Worm (Caenorhabditis elegans): ENCODE results near the gene ZK616.3.

The ZK616.3 gene

ce11 chrIV:5388477-5389065, 8.3 kb upstream of the ZK616.3 start, which contains the start of gene elo-6:
elo-6 (minus strand) TSS chrIV:5388559.
- TF ChIP-seq pax-1 (tag; optimal IDR thresholded peaks at IDR 0.05) (peak; percentile 7), ceh-6 (GFP tag; optimal IDR thresholded peaks at IDR 0.05) (no peak), dve-1 (tag; optimal IDR thresholded peaks at IDR 0.05) (no peak), dmd-4 (tag; optimal IDR thresholded peaks at IDR 0.05; ENCODE audit: borderline replicate concordance) (no peak)

ce11 chrIV:5389951-5390350, 6.9 kb upstream of the ZK616.3 start:
- TF ChIP-seq ceh-19 (GFP tag; optimal IDR thresholded peaks at IDR 0.05) (no peak), hlh-30 (tag; optimal IDR thresholded peaks at IDR 0.05; ENCODE audit: insufficient read depth) (no peak), nhr-11 (tag; optimal IDR thresholded peaks at IDR 0.05) (no peak), Y22D7AL.16 (tag; optimal IDR thresholded peaks at IDR 0.05) (no peak), unc-3 (GFP tag; conservative IDR thresholded peaks at IDR 0.05) (no peak), unc-3 (tag; optimal IDR thresholded peaks at IDR 0.05) (no peak), unc-55 (GFP tag; optimal IDR thresholded peaks at IDR 0.05) (no peak), tbx-7 (tag; optimal IDR thresholded peaks at IDR 0.05) (no peak), syd-9 (tag; optimal IDR thresholded peaks at IDR 0.05) (no peak), ceh-48 (tag; optimal IDR thresholded peaks at IDR 0.05) (no peak), mec-3 (tag; optimal IDR thresholded peaks at IDR 0.05; ENCODE audit: borderline replicate concordance) (no peak), ceh-24 (tag; optimal IDR thresholded peaks at IDR 0.05) (no peak), pha-2 (tag; optimal IDR thresholded peaks at IDR 0.05) (no peak), fax-1 (tag; optimal IDR thresholded peaks at IDR 0.05) (no peak), rnt-1 (tag; optimal IDR thresholded peaks at IDR 0.05) (no peak)

- TF ChIP-seq fkh-6 (tag; optimal IDR thresholded peaks at IDR 0.05) (no peak), ceh-48 (tag; optimal IDR thresholded peaks at IDR 0.05) (no peak), nhr-11 (tag; optimal IDR thresholded peaks at IDR 0.05) (no peak), sox-2 (GFP tag; IDR thresholded peaks at IDR 0.05) (no peak), zip-5 (tag; optimal IDR thresholded peaks at IDR 0.05) (no peak), ceh-45 (GFP tag; IDR thresholded peaks at IDR 0.05) (no peak)
Observed at ce11 chrIV:5391507-5392057, 5.3 kb upstream of the ZK616.3 start, which contains the start of the genes htp-1 and ZK616.5. htp-1 (minus strand) TSS chrIV:5391557. ZK616.5 (plus strand) TSS chrIV:5391929.

DNA sequence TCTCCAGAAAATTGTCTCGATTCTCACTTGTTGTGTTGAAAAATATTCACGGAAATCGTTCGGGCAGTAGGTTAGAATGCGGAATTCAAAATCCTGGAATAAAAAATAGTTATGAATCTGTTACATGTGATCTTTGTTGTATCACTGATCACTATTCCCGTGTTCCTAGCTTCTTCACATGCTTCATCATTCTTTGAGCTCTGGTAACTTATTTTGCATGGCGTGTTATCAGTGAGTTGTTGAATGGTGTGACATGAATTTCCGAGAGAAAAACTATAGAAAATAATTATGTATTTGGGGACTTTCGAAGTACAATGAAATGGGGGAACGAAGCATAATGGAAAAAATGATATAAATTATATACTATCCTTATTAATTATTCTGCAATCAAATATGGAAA, 3.3 kb upstream of the ZK616.3 start:
- TF ChIP-seq nhr-232 (tag; optimal IDR thresholded peaks at IDR 0.05) = no peak
- no peak for TF ChIP-seq ama-1 (optimal IDR thresholded peaks at IDR 0.05)
- TF ChIP-seq che-1 (tag; optimal IDR thresholded peaks at IDR 0.05) = no peak
- TF ChIP-seq ceh-9 (tag; optimal IDR thresholded peaks at IDR 0.05) = no peak

DNA sequence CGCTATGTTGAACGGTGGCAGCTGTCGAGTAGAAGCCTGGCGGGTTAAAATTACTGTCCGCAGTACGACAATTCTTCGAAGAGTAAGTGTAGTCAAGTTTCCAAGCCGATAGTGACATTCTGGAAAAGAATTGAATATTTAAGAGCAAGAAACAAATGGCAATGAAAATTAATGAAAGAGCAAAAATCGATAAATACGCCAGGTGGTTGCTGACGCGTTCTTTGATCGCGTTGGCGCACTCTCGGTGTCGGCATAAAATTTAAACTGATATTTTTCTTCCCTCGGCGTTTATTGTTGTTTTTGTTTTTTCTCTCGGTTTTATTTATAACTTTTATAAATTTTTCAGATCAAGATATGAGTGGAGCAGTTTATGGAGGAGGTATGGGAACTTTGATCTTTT, 2.2 kb upstream of the ZK616.3 start, which contains the start of the genes perm-3 and swsn-6:
Gene perm-3, minus strand, starts transcription at position 118 of the 400 bp plus-strand sequence.
Gene swsn-6, plus strand, starts transcription at position 347 of the 400 bp plus-strand sequence.
- TF ChIP-seq ceh-18 (tag; optimal IDR thresholded peaks at IDR 0.05) = peak; percentile 19
- TF ChIP-seq rnt-1 (tag; optimal IDR thresholded peaks at IDR 0.05) = no peak
- TF ChIP-seq tbx-2 (tag; optimal IDR thresholded peaks at IDR 0.05) = peak; percentile 30
- TF ChIP-seq lim-6 (tag; optimal IDR thresholded peaks at IDR 0.05) = no peak
- TF ChIP-seq unc-86 (tag; optimal IDR thresholded peaks at IDR 0.05) = peak; percentile 9
- TF ChIP-seq nfya-1 (tag; optimal IDR thresholded peaks at IDR 0.05) = peak; percentile 35
- peak; percentile 30 for TF ChIP-seq ceh-31 (tag; optimal IDR thresholded peaks at IDR 0.05)
- no peak for TF ChIP-seq mec-3 (tag; optimal IDR thresholded peaks at IDR 0.05; ENCODE audit: borderline replicate concordance)
- no peak for TF ChIP-seq ref-2 (tag; optimal IDR thresholded peaks at IDR 0.05)
- no peak for TF ChIP-seq ceh-19 (GFP tag; optimal IDR thresholded peaks at IDR 0.05)
- TF ChIP-seq ceh-14 (tag; optimal IDR thresholded peaks at IDR 0.05) = peak; percentile 19
- TF ChIP-seq unc-42 (tag; optimal IDR thresholded peaks at IDR 0.05) = peak; percentile 46
- no peak for TF ChIP-seq T23F11.4 (GFP tag; optimal IDR thresholded peaks at IDR 0.05)
- TF ChIP-seq ceh-34 (tag; optimal IDR thresholded peaks at IDR 0.05) = peak; percentile 41
- TF ChIP-seq nhr-11 (tag; optimal IDR thresholded peaks at IDR 0.05) = no peak
- peak; percentile 91 for TF ChIP-seq ceh-48 (tag; optimal IDR thresholded peaks at IDR 0.05)
- no peak for TF ChIP-seq Y22D7AL.16 (tag; optimal IDR thresholded peaks at IDR 0.05)
- peak; percentile 22 for TF ChIP-seq ceh-30 (tag; optimal IDR thresholded peaks at IDR 0.05)
- no peak for TF ChIP-seq C08G9.2 (tag; optimal IDR thresholded peaks at IDR 0.05)
- no peak for TF ChIP-seq ceh-6 (GFP tag; optimal IDR thresholded peaks at IDR 0.05)
- TF ChIP-seq K09A11.1 (tag; optimal IDR thresholded peaks at IDR 0.05; ENCODE audit: insufficient read depth) = peak; percentile 41
- no peak for TF ChIP-seq pat-9 (tag; optimal IDR thresholded peaks at IDR 0.05)
- no peak for TF ChIP-seq pag-3 (tag; optimal IDR thresholded peaks at IDR 0.05; ENCODE audit: borderline replicate concordance)
- no peak for TF ChIP-seq sdc-2 (tag; optimal IDR thresholded peaks at IDR 0.05)
